Worm (Caenorhabditis elegans) whole organism, early embryonic: Measurements from ENCODE around the gene T08A11.1.

Source experiments
- B0310.2 ChIP-seq: sonication (generic microtip); optimal IDR thresholded peaks from 2 replicates; lab custom pipeline; 2016; ENCODE audit warnings: mild to moderate bottlenecking, missing genetic modification characterization, missing compliant biosample characterization
- F13C5.2 ChIP-seq: sonication (generic microtip); optimal IDR thresholded peaks from 2 replicates; lab custom pipeline; 2017; ENCODE audit warnings: mild to moderate bottlenecking, missing genetic modification characterization, inconsistent platforms, missing compliant biosample characterization
- aly-1 ChIP-seq: sonication (generic microtip); optimal IDR thresholded peaks from 2 replicates; lab custom pipeline; 2016; ENCODE audit warnings: missing genetic modification characterization, missing compliant biosample characterization
- ama-1 ChIP-seq: fragments of 150-350 bp; optimal IDR thresholded peaks from 2 replicates; lab custom pipeline; 2014
- ceh-13 ChIP-seq: fragments of 200-800 bp; sonication (Bioruptor generic); optimal IDR thresholded peaks from 2 replicates; lab custom pipeline; 2018; ENCODE audit warnings: mild to moderate bottlenecking, missing genetic modification characterization, missing compliant biosample characterization
- ceh-36 ChIP-seq: sonication (generic microtip); optimal IDR thresholded peaks from 2 replicates; lab custom pipeline; 2016; ENCODE audit warnings: missing genetic modification characterization, inconsistent platforms, missing compliant biosample characterization
- ets-7 ChIP-seq: sonication (generic microtip); optimal IDR thresholded peaks from 2 replicates; lab custom pipeline; 2016; ENCODE audit warnings: missing genotype, missing genetic modification characterization, missing compliant biosample characterization
- flt-1 ChIP-seq: fragments of 200-800 bp; sonication (Bioruptor generic); IDR thresholded peaks from 2 replicates; pipeline ENCODE4 v1.3.6; 2022; ENCODE audit warnings: missing genetic modification characterization, missing compliant biosample characterization
- hmbx-1 ChIP-seq: sonication (generic microtip); optimal IDR thresholded peaks from 2 replicates; lab custom pipeline; 2016; ENCODE audit warnings: mild to moderate bottlenecking, missing genetic modification characterization, missing compliant biosample characterization
- hmg-4 ChIP-seq: fragments of 200-800 bp; sonication (Bioruptor generic); optimal IDR thresholded peaks from 2 replicates; lab custom pipeline; 2018; ENCODE audit warnings: mild to moderate bottlenecking, missing genetic modification characterization, missing compliant biosample characterization
- hnd-1 ChIP-seq: sonication (generic microtip); optimal IDR thresholded peaks from 2 replicates; lab custom pipeline; 2016; ENCODE audit warnings: missing genetic modification characterization, missing compliant biosample characterization
- pes-1 ChIP-seq: fragments of 200-800 bp; sonication (Bioruptor generic); IDR thresholded peaks from 2 replicates; pipeline ENCODE4 v1.3.6; 2022; ENCODE audit warnings: missing genetic modification reagents, missing genetic modification characterization, missing compliant biosample characterization
- scrt-1 ChIP-seq: fragments of 200-800 bp; sonication (Bioruptor generic); IDR thresholded peaks from 2 replicates; pipeline ENCODE4 v1.3.6; 2022; ENCODE audit warnings: missing genetic modification characterization, missing compliant biosample characterization
- sea-1 ChIP-seq: fragments of 200-800 bp; sonication (Bioruptor generic); conservative IDR thresholded peaks from 2 replicates; pipeline ENCODE4 v1.3.6; 2022; ENCODE audit warnings: missing genetic modification characterization, missing compliant biosample characterization
- tbx-11 ChIP-seq: fragments of 200-800 bp; sonication (Bioruptor generic); IDR thresholded peaks from 2 replicates; pipeline ENCODE4 v1.3.6; 2022; ENCODE audit warnings: missing genetic modification characterization, missing compliant biosample characterization
- tbx-37 ChIP-seq: fragments of 200-800 bp; sonication (Bioruptor generic); conservative IDR thresholded peaks from 2 replicates; pipeline ENCODE4 v1.3.6; 2022; ENCODE audit warnings: missing genetic modification reagents, missing genetic modification characterization, missing compliant biosample characterization
- tra-4 ChIP-seq: sonication (generic microtip); optimal IDR thresholded peaks from 2 replicates; lab custom pipeline; 2017; ENCODE audit warnings: missing genetic modification characterization, missing compliant biosample characterization

Gene T08A11.1

ce11 chrIII:4228841-4229240, 34.1 kb downstream of the T08A11.1 start, which contains the start of gene F43C1.5:
Gene F43C1.5 (plus strand): TSS chrIII:4229141.
- no peak for TF ChIP-seq ceh-13 (GFP tag; lab: Kevin White, UChicago)
- TF ChIP-seq pes-1 (GFP tag; lab: Robert Waterston, UW) = no peak
- no peak for TF ChIP-seq hmbx-1 (tag; lab: Kevin White, UChicago)
- no peak for TF ChIP-seq ets-7
- no peak for TF ChIP-seq ceh-36 (tag; lab: Kevin White, UChicago)
- TF ChIP-seq hmg-4 (GFP tag; lab: Kevin White, UChicago) = no peak
- no peak for TF ChIP-seq tbx-37
- no peak for TF ChIP-seq B0310.2 (tag; lab: Kevin White, UChicago)
- no peak for TF ChIP-seq ama-1 (lab: Kevin White, UChicago)
- TF ChIP-seq flt-1 (GFP tag; lab: Robert Waterston, UW) = no peak

- TF ChIP-seq scrt-1 (GFP tag; lab: Robert Waterston, UW) (no peak), hmg-4 (GFP tag; lab: Kevin White, UChicago) (no peak), ets-7 (no peak), ama-1 (lab: Kevin White, UChicago) (no peak), aly-1 (tag; lab: Kevin White, UChicago) (no peak), ceh-13 (GFP tag; lab: Kevin White, UChicago) (no peak), tbx-11 (no peak), tbx-37 (no peak), sea-1 (GFP tag; lab: Robert Waterston, UW) (no peak)
Measured at ce11 chrIII:4228008-4228407, 34.9 kb downstream of the T08A11.1 start, which contains the start of gene mpk-1. Gene mpk-1 (minus strand): TSS chrIII:4228108.

DNA sequence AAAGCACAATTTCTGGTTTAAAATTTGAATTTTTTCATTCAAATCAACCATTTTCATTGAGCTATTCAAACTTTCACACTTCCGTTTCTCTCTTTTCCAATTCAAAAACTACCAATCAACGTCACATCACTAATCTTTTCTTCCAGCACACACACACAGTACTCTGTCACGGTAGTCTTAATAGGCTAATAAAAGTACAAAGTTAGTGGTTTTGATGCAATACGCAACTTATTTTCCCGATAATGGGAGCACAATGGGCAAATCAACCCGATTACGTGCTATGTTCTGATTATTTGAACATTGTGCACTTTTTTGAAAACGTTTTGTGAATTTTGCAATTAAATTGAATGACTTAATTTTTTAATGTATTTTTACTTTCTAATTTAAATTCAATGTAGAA, 35.6 kb downstream of the T08A11.1 start:
- TF ChIP-seq aly-1 (tag; lab: Kevin White, UChicago) (no peak), tbx-37 (no peak), tbx-11 (no peak), tra-4 (tag; lab: Kevin White, UChicago) (no peak), flt-1 (GFP tag; lab: Robert Waterston, UW) (no peak), ama-1 (lab: Kevin White, UChicago) (no peak), sea-1 (GFP tag; lab: Robert Waterston, UW) (no peak), hmbx-1 (tag; lab: Kevin White, UChicago) (no peak)

- TF ChIP-seq tra-4 (tag; lab: Kevin White, UChicago) = no peak
- no peak for TF ChIP-seq scrt-1 (GFP tag; lab: Robert Waterston, UW)
- no peak for TF ChIP-seq F13C5.2 (tag; lab: Kevin White, UChicago)
- TF ChIP-seq pes-1 (GFP tag; lab: Robert Waterston, UW) = no peak
- TF ChIP-seq ets-7 = no peak
- TF ChIP-seq ama-1 (lab: Kevin White, UChicago) = no peak
- TF ChIP-seq sea-1 (GFP tag; lab: Robert Waterston, UW) = no peak
- no peak for TF ChIP-seq ceh-13 (GFP tag; lab: Kevin White, UChicago)
- TF ChIP-seq tbx-37 = no peak
- TF ChIP-seq tbx-11 = no peak
- no peak for TF ChIP-seq flt-1 (GFP tag; lab: Robert Waterston, UW)
- TF ChIP-seq hnd-1 (tag; lab: Kevin White, UChicago) = no peak
- TF ChIP-seq aly-1 (tag; lab: Kevin White, UChicago) = no peak
- TF ChIP-seq ceh-36 (tag; lab: Kevin White, UChicago) = no peak
- TF ChIP-seq hmg-4 (GFP tag; lab: Kevin White, UChicago) = no peak
- TF ChIP-seq hmbx-1 (tag; lab: Kevin White, UChicago) = no peak
- no peak for TF ChIP-seq B0310.2 (tag; lab: Kevin White, UChicago)
Measured at ce11 chrIII:4224722-4225121, 38.2 kb downstream of the T08A11.1 start.

- no peak for TF ChIP-seq ets-7
- TF ChIP-seq F13C5.2 (tag; lab: Kevin White, UChicago) = peak; percentile 42
- TF ChIP-seq hmg-4 (GFP tag; lab: Kevin White, UChicago) = peak; percentile 70
Measured at ce11 chrIII:4223668-4224127, 39.2 kb downstream of the T08A11.1 start.

- no peak for TF ChIP-seq ets-7
- no peak for TF ChIP-seq B0310.2 (tag; lab: Kevin White, UChicago)
- TF ChIP-seq tbx-37 = no peak
- TF ChIP-seq sea-1 (GFP tag; lab: Robert Waterston, UW) = no peak
- TF ChIP-seq hmg-4 (GFP tag; lab: Kevin White, UChicago) = no peak
- TF ChIP-seq flt-1 (GFP tag; lab: Robert Waterston, UW) = no peak
- TF ChIP-seq aly-1 (tag; lab: Kevin White, UChicago) = no peak
- TF ChIP-seq hnd-1 (tag; lab: Kevin White, UChicago) = no peak
- TF ChIP-seq F13C5.2 (tag; lab: Kevin White, UChicago) = no peak
- TF ChIP-seq scrt-1 (GFP tag; lab: Robert Waterston, UW) = no peak
- no peak for TF ChIP-seq tbx-11
Measured at ce11 chrIII:4221527-4221926, 41.4 kb downstream of the T08A11.1 start.

- TF ChIP-seq ceh-13 (GFP tag; lab: Kevin White, UChicago) (no peak), hmbx-1 (tag; lab: Kevin White, UChicago) (no peak), aly-1 (tag; lab: Kevin White, UChicago) (no peak), ceh-36 (tag; lab: Kevin White, UChicago) (no peak), scrt-1 (GFP tag; lab: Robert Waterston, UW) (no peak), B0310.2 (tag; lab: Kevin White, UChicago) (no peak), hnd-1 (tag; lab: Kevin White, UChicago) (no peak), hmg-4 (GFP tag; lab: Kevin White, UChicago) (no peak), sea-1 (GFP tag; lab: Robert Waterston, UW) (no peak), ets-7 (no peak), tra-4 (tag; lab: Kevin White, UChicago) (no peak), ama-1 (lab: Kevin White, UChicago) (no peak), tbx-11 (no peak), F13C5.2 (tag; lab: Kevin White, UChicago) (no peak), tbx-37 (no peak), pes-1 (GFP tag; lab: Robert Waterston, UW) (no peak), flt-1 (GFP tag; lab: Robert Waterston, UW) (no peak)
Measured at ce11 chrIII:4220864-4221263, 42.1 kb downstream of the T08A11.1 start.
